Fruit fly (Drosophila melanogaster): Measurements from ENCODE around the gene Ugt35B1.

dm6 chr3R:11214449-11214950 is 44.5 kb upstream of the Ugt35B1 start, which contains the start of gene ZnT86D:
- TF ChIP-seq CG8478 (optimal IDR thresholded peaks at IDR 0.05) (no peak), psq (optimal IDR thresholded peaks at IDR 0.05) (no peak), pan (optimal IDR thresholded peaks at IDR 0.05) (no peak)

Measured in whole organism.